Worm (Caenorhabditis elegans) whole organism, late embryonic: Measurements from ENCODE around the gene yif-1.
A peak's percentile ranks its signal among the peaks of the same experiment; 100 is the strongest.

Source experiments
- C08G9.2 ChIP-seq: sonication (generic microtip); optimal IDR thresholded peaks from 2 replicates; lab custom pipeline; 2016; ENCODE audit warnings: mild to moderate bottlenecking, missing genetic modification characterization, moderate library complexity, missing compliant biosample characterization
- C38D4.7 ChIP-seq: fragments of 200-800 bp; sonication (Bioruptor generic); optimal IDR thresholded peaks from 2 replicates; lab custom pipeline; 2018; ENCODE audit warnings: mild to moderate bottlenecking, missing genetic modification characterization, moderate library complexity, missing compliant biosample characterization
- F13H6.1 ChIP-seq: sonication (generic microtip); optimal IDR thresholded peaks from 2 replicates; lab custom pipeline; 2016; ENCODE audit warnings: missing genetic modification characterization, missing compliant biosample characterization
- K09A11.1 ChIP-seq: sonication (generic microtip); optimal IDR thresholded peaks from 2 replicates; lab custom pipeline; 2017; ENCODE audit warnings: antibody characterized with exemption, mild to moderate bottlenecking, missing genetic modification characterization, missing compliant biosample characterization; ENCODE audit not compliant: insufficient read depth
- ceh-14 ChIP-seq: sonication (generic microtip); optimal IDR thresholded peaks from 2 replicates; lab custom pipeline; 2016; ENCODE audit warnings: missing genotype, missing genetic modification characterization, missing compliant biosample characterization
- ceh-18 ChIP-seq: sonication (generic microtip); optimal IDR thresholded peaks from 2 replicates; lab custom pipeline; 2016; ENCODE audit warnings: missing genetic modification characterization, missing compliant biosample characterization
- ceh-19 ChIP-seq: fragments of 200-800 bp; sonication (Bioruptor generic); optimal IDR thresholded peaks from 2 replicates; lab custom pipeline; 2018; ENCODE audit warnings: mild to moderate bottlenecking, missing genetic modification characterization, missing compliant biosample characterization
- ceh-22 ChIP-seq: sonication (generic microtip); optimal IDR thresholded peaks from 2 replicates; lab custom pipeline; 2017; ENCODE audit warnings: missing biosample characterization, missing genetic modification characterization
- ceh-30 ChIP-seq: fragments of 150-350 bp; optimal IDR thresholded peaks from 2 replicates; lab custom pipeline; 2014; ENCODE audit warnings: missing biosample characterization, missing genetic modification characterization
- che-1 ChIP-seq: sonication (generic microtip); optimal IDR thresholded peaks from 2 replicates; lab custom pipeline; 2016; ENCODE audit warnings: mild to moderate bottlenecking, missing genetic modification characterization, missing compliant biosample characterization
- dmd-4 ChIP-seq: sonication (generic microtip); optimal IDR thresholded peaks from 2 replicates; lab custom pipeline; 2016; ENCODE audit warnings: borderline replicate concordance, missing genetic modification characterization, missing compliant biosample characterization
- elt-2 ChIP-seq: sonication (generic microtip); optimal IDR thresholded peaks from 2 replicates; lab custom pipeline; 2016; ENCODE audit warnings: missing genetic modification reagents, missing genetic modification characterization, missing compliant biosample characterization
- elt-4 ChIP-seq: sonication (generic microtip); optimal IDR thresholded peaks from 2 replicates; lab custom pipeline; 2016; ENCODE audit warnings: missing genetic modification characterization, missing compliant biosample characterization
- fkh-10 ChIP-seq: fragments of 150-350 bp; optimal IDR thresholded peaks from 2 replicates; lab custom pipeline; 2014; ENCODE audit warnings: missing biosample characterization, missing genetic modification reagents, missing genetic modification characterization
- fkh-6 ChIP-seq: sonication (generic microtip); optimal IDR thresholded peaks from 2 replicates; lab custom pipeline; 2016; ENCODE audit warnings: missing genetic modification characterization, missing compliant biosample characterization
- hlh-13 ChIP-seq: fragments of 200-800 bp; sonication (Bioruptor generic); optimal IDR thresholded peaks from 2 replicates; lab custom pipeline; 2018; ENCODE audit warnings: mild to moderate bottlenecking, missing genetic modification characterization, missing compliant biosample characterization
- hlh-30 ChIP-seq: sonication (generic microtip); optimal IDR thresholded peaks from 2 replicates; lab custom pipeline; 2017; ENCODE audit warnings: antibody characterized with exemption, missing genetic modification characterization, missing compliant biosample characterization; ENCODE audit not compliant: insufficient read depth
- hlh-8 ChIP-seq: sonication (generic microtip); optimal IDR thresholded peaks from 2 replicates; lab custom pipeline; 2016; ENCODE audit warnings: missing genotype, missing genetic modification characterization, missing compliant biosample characterization
- lim-6 ChIP-seq: sonication (generic microtip); optimal IDR thresholded peaks from 2 replicates; lab custom pipeline; 2016; ENCODE audit warnings: missing genetic modification characterization, missing compliant biosample characterization
- mec-3 ChIP-seq: sonication (generic microtip); optimal IDR thresholded peaks from 2 replicates; lab custom pipeline; 2016; ENCODE audit warnings: borderline replicate concordance, missing genetic modification characterization, missing compliant biosample characterization
- npax-4 ChIP-seq: sonication (generic microtip); optimal IDR thresholded peaks from 2 replicates; lab custom pipeline; 2016; ENCODE audit warnings: missing genetic modification characterization, missing compliant biosample characterization
- pag-3 ChIP-seq: sonication (generic microtip); optimal IDR thresholded peaks from 2 replicates; lab custom pipeline; 2016; ENCODE audit warnings: missing compliant biosample characterization, missing genetic modification characterization, borderline replicate concordance
- pax-1 ChIP-seq: fragments of 150-350 bp; optimal IDR thresholded peaks from 2 replicates; lab custom pipeline; 2014; ENCODE audit warnings: missing biosample characterization, missing genetic modification characterization
- pha-2 ChIP-seq: sonication (generic microtip); optimal IDR thresholded peaks from 2 replicates; lab custom pipeline; 2017; ENCODE audit warnings: mild to moderate bottlenecking, missing genetic modification characterization, missing compliant biosample characterization
- pha-4 ChIP-seq: fragments of 150-350 bp; optimal IDR thresholded peaks from 2 replicates; lab custom pipeline; 2018; ENCODE audit warnings: missing biosample characterization, missing genetic modification reagents, missing genetic modification characterization
- ref-2 ChIP-seq: sonication (generic microtip); optimal IDR thresholded peaks from 2 replicates; lab custom pipeline; 2016; ENCODE audit warnings: missing genetic modification characterization, missing compliant biosample characterization
- rnt-1 ChIP-seq: sonication (generic microtip); optimal IDR thresholded peaks from 2 replicates; lab custom pipeline; 2016; ENCODE audit warnings: missing genetic modification characterization, missing compliant biosample characterization
- sox-2 ChIP-seq: fragments of 200-800 bp; sonication (Bioruptor generic); IDR thresholded peaks from 2 replicates; pipeline ENCODE4 v1.3.6; 2022; ENCODE audit warnings: missing genetic modification reagents, missing genetic modification characterization, missing compliant biosample characterization
- sox-4 ChIP-seq: sonication (generic microtip); optimal IDR thresholded peaks from 2 replicates; lab custom pipeline; 2017; ENCODE audit warnings: mild to moderate bottlenecking, missing genetic modification characterization, inconsistent platforms, missing compliant biosample characterization
- syd-9 ChIP-seq: sonication (generic microtip); optimal IDR thresholded peaks from 2 replicates; lab custom pipeline; 2016; ENCODE audit warnings: mild to moderate bottlenecking, missing genetic modification characterization, moderate library complexity, missing compliant biosample characterization
- tbx-2 ChIP-seq: sonication (generic microtip); optimal IDR thresholded peaks from 2 replicates; lab custom pipeline; 2016; ENCODE audit warnings: missing genetic modification characterization, missing compliant biosample characterization
- tbx-7 ChIP-seq: sonication (generic microtip); optimal IDR thresholded peaks from 2 replicates; lab custom pipeline; 2016; ENCODE audit warnings: missing genotype, missing genetic modification characterization, missing compliant biosample characterization
- unc-3 ChIP-seq, 2 experiments: fragments of 200-800 bp in 1 of 2; sonication (Bioruptor generic) in 1 of 2; sonication (generic microtip) in 1 of 2; conservative IDR thresholded peaks in 1 of 2; optimal IDR thresholded peaks in 1 of 2; 2 replicates each; pipeline versions ENCODE4 v1.3.6 to Lab custom; 2016 to 2022; ENCODE audit warnings: missing compliant biosample characterization in 2 of 2, missing genetic modification characterization in 2 of 2, missing genetic modification reagents in 1 of 2
- unc-42 ChIP-seq: sonication (generic microtip); optimal IDR thresholded peaks from 2 replicates; lab custom pipeline; 2016; ENCODE audit warnings: missing genotype, missing genetic modification characterization, missing compliant biosample characterization
- zip-5 ChIP-seq: sonication (generic microtip); optimal IDR thresholded peaks from 2 replicates; lab custom pipeline; 2016; ENCODE audit warnings: missing genetic modification characterization, missing compliant biosample characterization

yif-1 gene

ce11 chrV:10054872-10055271 lies at the start of gene yif-1:
TSS of gene yif-1 (minus strand) at chrV:10054913.
- TF ChIP-seq ceh-30 (tag; lab: Kevin White, UChicago), result peak; percentile 36
- peak; percentile 70 for TF ChIP-seq unc-42 (tag; lab: Kevin White, UChicago)
- no peak for TF ChIP-seq C38D4.7 (GFP tag; lab: Kevin White, UChicago)
- TF ChIP-seq sox-2, result no peak

- no peak for TF ChIP-seq sox-4
- no peak for TF ChIP-seq ceh-22 (tag; lab: Kevin White, UChicago)
- no peak for TF ChIP-seq elt-2 (tag; lab: Kevin White, UChicago)
- TF ChIP-seq unc-3 (GFP tag; conservative IDR thresholded peaks at IDR 0.05; lab: Robert Waterston, UW), result no peak
- no peak for TF ChIP-seq unc-3 (tag; optimal IDR thresholded peaks at IDR 0.05; lab: Kevin White, UChicago)
- no peak for TF ChIP-seq ceh-14 (tag; lab: Kevin White, UChicago)
- no peak for TF ChIP-seq syd-9 (tag; lab: Kevin White, UChicago)
- TF ChIP-seq elt-4 (tag; lab: Kevin White, UChicago), result no peak
- no peak for TF ChIP-seq K09A11.1
- TF ChIP-seq ref-2, result no peak
These were observed 49.1 kb upstream of the yif-1 start for ce11 chrV:10103811-10104210.

ce11 chrV:10101916-10102315 lies 47.2 kb upstream of the yif-1 start, which contains the start of gene C08B6.14:
TSS of gene C08B6.14 (minus strand) at chrV:10102016.
- TF ChIP-seq sox-2, result no peak
- no peak for TF ChIP-seq rnt-1
- no peak for TF ChIP-seq fkh-10 (GFP tag; lab: Kevin White, UChicago)
- no peak for TF ChIP-seq elt-2 (tag; lab: Kevin White, UChicago)
- TF ChIP-seq elt-4 (tag; lab: Kevin White, UChicago), result no peak
- no peak for TF ChIP-seq dmd-4
- no peak for TF ChIP-seq ceh-18 (tag; lab: Kevin White, UChicago)
- TF ChIP-seq hlh-13 (GFP tag; lab: Kevin White, UChicago), result no peak
- TF ChIP-seq hlh-8, result no peak

- TF ChIP-seq mec-3 (no peak), ceh-18 (tag; lab: Kevin White, UChicago) (no peak)
These were observed 43.7 kb upstream of the yif-1 start, which contains the start of gene ugt-47 for ce11 chrV:10098429-10098828. TSS of gene ugt-47 (minus strand) at chrV:10098597.

ce11 chrV:10096932-10097331 lies 42.2 kb upstream of the yif-1 start:
- TF ChIP-seq elt-2 (tag; lab: Kevin White, UChicago) (peak; percentile 17), mec-3 (no peak)

- TF ChIP-seq tbx-7 (tag; lab: Kevin White, UChicago) (no peak), zip-5 (tag; lab: Kevin White, UChicago) (no peak), hlh-30 (tag; lab: Kevin White, UChicago) (no peak), pax-1 (tag; lab: Kevin White, UChicago) (no peak), pag-3 (no peak), hlh-8 (no peak), pha-4 (tag; lab: Kevin White, UChicago) (no peak), lim-6 (tag; lab: Kevin White, UChicago) (no peak)
These were observed 39.7 kb upstream of the yif-1 start, which contains the start of gene srd-49 for ce11 chrV:10094374-10094773. TSS of gene srd-49 (plus strand) at chrV:10094674.

- TF ChIP-seq fkh-6 (tag; lab: Kevin White, UChicago) (no peak), fkh-10 (GFP tag; lab: Kevin White, UChicago) (no peak), C08G9.2 (tag; lab: Kevin White, UChicago) (no peak), tbx-2 (tag; lab: Kevin White, UChicago) (no peak), ceh-22 (tag; lab: Kevin White, UChicago) (no peak), ceh-19 (no peak), syd-9 (tag; lab: Kevin White, UChicago) (no peak), npax-4 (tag; lab: Kevin White, UChicago) (no peak), pha-4 (tag; lab: Kevin White, UChicago) (no peak), pha-2 (no peak), rnt-1 (no peak), F13H6.1 (tag; lab: Kevin White, UChicago) (no peak), che-1 (tag; lab: Kevin White, UChicago) (no peak), elt-2 (tag; lab: Kevin White, UChicago) (no peak)
These were observed 36.4 kb upstream of the yif-1 start, which contains the start of gene R04B5.11 for ce11 chrV:10091152-10091551. TSS of gene R04B5.11 (minus strand) at chrV:10091252.
